Worm (Caenorhabditis elegans): ENCODE data around the gene C25A8.5.

Gene C25A8.5

ce11 chrIV:6984449-6985380 lies 14.6 kb upstream of the C25A8.5 start:
- TF ChIP-seq peb-1 (tag; optimal IDR thresholded peaks at IDR 0.05) = no peak
- TF ChIP-seq mbf-1 (tag; optimal IDR thresholded peaks at IDR 0.05) = no peak
- TF ChIP-seq unc-39 (tag; optimal IDR thresholded peaks at IDR 0.05) = no peak
- TF ChIP-seq ceh-16 (tag; optimal IDR thresholded peaks at IDR 0.05) = no peak
- no peak for TF ChIP-seq mab-5 (tag; optimal IDR thresholded peaks at IDR 0.05)
- TF ChIP-seq sma-3 (GFP tag; optimal IDR thresholded peaks at IDR 0.05) = no peak
- TF ChIP-seq ztf-11 (tag; optimal IDR thresholded peaks at IDR 0.05) = no peak
- no peak for TF ChIP-seq aly-2 (tag; optimal IDR thresholded peaks at IDR 0.05)
- TF ChIP-seq nhr-129 (tag; optimal IDR thresholded peaks at IDR 0.05) = no peak
- TF ChIP-seq lin-39 (tag; optimal IDR thresholded peaks at IDR 0.05) = no peak
- TF ChIP-seq elt-3 (tag; optimal IDR thresholded peaks at IDR 0.05) = no peak
- no peak for TF ChIP-seq dmd-4 (tag; optimal IDR thresholded peaks at IDR 0.05)
- no peak for TF ChIP-seq sem-4 (tag; optimal IDR thresholded peaks at IDR 0.05)

- TF ChIP-seq sem-4 (tag; optimal IDR thresholded peaks at IDR 0.05) (no peak), snpc-4 (tag; optimal IDR thresholded peaks at IDR 0.05) (no peak), elt-3 (tag; optimal IDR thresholded peaks at IDR 0.05) (no peak), lin-11 (tag; optimal IDR thresholded peaks at IDR 0.05) (no peak), unc-39 (tag; optimal IDR thresholded peaks at IDR 0.05) (no peak), ama-1 (optimal IDR thresholded peaks at IDR 0.05) (no peak), gmeb-1 (tag; optimal IDR thresholded peaks at IDR 0.05) (no peak), unc-62 (GFP tag; optimal IDR thresholded peaks at IDR 0.05) (no peak), ztf-4 (tag; optimal IDR thresholded peaks at IDR 0.05) (no peak), ZK546.5 (tag; optimal IDR thresholded peaks at IDR 0.05) (no peak), egl-27 (tag; optimal IDR thresholded peaks at IDR 0.05) (no peak), F13H6.1 (tag; optimal IDR thresholded peaks at IDR 0.05) (no peak), lin-39 (tag; optimal IDR thresholded peaks at IDR 0.05) (no peak), nhr-23 (tag; optimal IDR thresholded peaks at IDR 0.05) (no peak), zag-1 (tag; optimal IDR thresholded peaks at IDR 0.05) (no peak), ztf-11 (tag; optimal IDR thresholded peaks at IDR 0.05) (no peak), blmp-1 (tag; optimal IDR thresholded peaks at IDR 0.05; ENCODE audit: insufficient read depth) (no peak), skn-1 (tag; optimal IDR thresholded peaks at IDR 0.05) (no peak), lin-13 (GFP tag; optimal IDR thresholded peaks at IDR 0.05) (no peak), mdl-1 (tag; optimal IDR thresholded peaks at IDR 0.05) (no peak)
Measured at ce11 chrIV:6986835-6987234, 12.5 kb upstream of the C25A8.5 start, which contains the start of gene prkl-1. TSS of gene prkl-1 (minus strand) at chrIV:6986935.

DNA sequence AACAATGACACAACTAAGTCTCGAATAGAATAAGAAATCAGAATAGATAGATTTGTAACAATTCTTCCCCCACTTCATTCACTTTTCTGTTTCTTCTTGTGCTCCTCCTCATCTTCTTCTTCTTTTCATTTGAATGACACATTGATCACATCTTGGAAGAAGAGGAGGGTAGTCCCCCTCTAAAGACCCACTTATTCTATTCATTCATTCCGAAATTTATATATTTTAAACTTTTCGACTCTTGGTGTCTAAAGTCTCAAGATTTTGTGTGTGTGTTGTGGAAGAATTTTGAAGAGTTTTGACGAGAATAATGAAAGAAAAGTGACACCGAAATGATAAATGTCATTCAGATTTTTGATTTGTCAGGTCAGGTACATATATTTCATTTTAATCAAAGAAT lies 8.2 kb upstream of the C25A8.5 start:
- TF ChIP-seq sma-9 (GFP tag; optimal IDR thresholded peaks at IDR 0.05) = no peak
- no peak for TF ChIP-seq sma-9 (tag; optimal IDR thresholded peaks at IDR 0.05)
- no peak for TF ChIP-seq mbf-1 (tag; optimal IDR thresholded peaks at IDR 0.05)
- TF ChIP-seq crh-2 (tag; optimal IDR thresholded peaks at IDR 0.05) = no peak
- TF ChIP-seq nhr-11 (tag; optimal IDR thresholded peaks at IDR 0.05) = no peak
- no peak for TF ChIP-seq ama-1 (optimal IDR thresholded peaks at IDR 0.05)
- TF ChIP-seq blmp-1 (tag; optimal IDR thresholded peaks at IDR 0.05; ENCODE audit: insufficient read depth) = no peak
- TF ChIP-seq F13H6.1 (tag; optimal IDR thresholded peaks at IDR 0.05) = no peak
- TF ChIP-seq nhr-21 (tag; optimal IDR thresholded peaks at IDR 0.05) = no peak
- no peak for TF ChIP-seq ceh-16 (tag; optimal IDR thresholded peaks at IDR 0.05)
- TF ChIP-seq peb-1 (tag; optimal IDR thresholded peaks at IDR 0.05) = no peak
- no peak for TF ChIP-seq ZK546.5 (tag; optimal IDR thresholded peaks at IDR 0.05)
- TF ChIP-seq ztf-4 (tag; optimal IDR thresholded peaks at IDR 0.05) = no peak
- no peak for TF ChIP-seq Y55F3AM.14 (GFP tag; optimal IDR thresholded peaks at IDR 0.05)
- no peak for TF ChIP-seq unc-39 (tag; optimal IDR thresholded peaks at IDR 0.05)
- no peak for TF ChIP-seq sem-4 (tag; optimal IDR thresholded peaks at IDR 0.05)

ce11 chrIV:6997918-6998317 lies 1.4 kb upstream of the C25A8.5 start:
- no peak for TF ChIP-seq elt-1 (tag; optimal IDR thresholded peaks at IDR 0.05)

All from whole organism, L2 larva.